Worm (Caenorhabditis elegans): ENCODE results near the gene dylt-3.

The dylt-3 gene

ce11 chrII:8157991-8158390, 23.5 kb upstream of the dylt-3 start, which contains the start of gene pch-2 (continued):
- TF ChIP-seq aptf-3 (GFP tag; IDR thresholded peaks at IDR 0.05) (no peak), somi-1 (GFP tag; optimal IDR thresholded peaks at IDR 0.05) (no peak), pha-4 (tag; optimal IDR thresholded peaks at IDR 0.05) (no peak), mes-4 (tag; optimal IDR thresholded peaks at IDR 0.05) (no peak), rec-8 (tag; optimal IDR thresholded peaks at IDR 0.05) (no peak), B0019.2 (GFP tag; conservative IDR thresholded peaks at IDR 0.05) (no peak), ceh-79 (tag; optimal IDR thresholded peaks at IDR 0.05) (no peak), ztf-25 (GFP tag; IDR thresholded peaks at IDR 0.05) (no peak), F52B5.7 (tag; optimal IDR thresholded peaks at IDR 0.05) (no peak), F57A8.1 (GFP tag; optimal IDR thresholded peaks at IDR 0.05) (no peak), lag-1 (GFP tag; IDR thresholded peaks at IDR 0.05) (no peak), mcd-1 (GFP tag; IDR thresholded peaks at IDR 0.05) (no peak), madf-10 (tag; optimal IDR thresholded peaks at IDR 0.05) (no peak), madf-8 (GFP tag; conservative IDR thresholded peaks at IDR 0.05) (peak; percentile 54; the same call in 1 of the 2 replicates), snpc-1.3 (tag; optimal IDR thresholded peaks at IDR 0.05; ENCODE audit: insufficient read depth) (peak; percentile 11), lin-35 (GFP tag; optimal IDR thresholded peaks at IDR 0.05) (peak in 1 of 3 experiments; percentile 14), hsf-1 (GFP tag; IDR thresholded peaks at IDR 0.05) (no peak), sdz-38 (tag; optimal IDR thresholded peaks at IDR 0.05) (no peak), F57C9.4 (tag; optimal IDR thresholded peaks at IDR 0.05) (no peak), fkh-3 (tag; optimal IDR thresholded peaks at IDR 0.05) (no peak), tlf-1 (GFP tag; optimal IDR thresholded peaks at IDR 0.05) (no peak), nfya-2 (GFP tag; IDR thresholded peaks at IDR 0.05) (no peak), cebp-2 (GFP tag; IDR thresholded peaks at IDR 0.05) (no peak), nhr-90 (tag; optimal IDR thresholded peaks at IDR 0.05) (no peak), ekl-4 (GFP tag; IDR thresholded peaks at IDR 0.05) (no peak), him-1 (tag; optimal IDR thresholded peaks at IDR 0.05) (no peak), efl-1 (GFP tag; optimal IDR thresholded peaks at IDR 0.05) (peak; percentile 83), repo-1 (tag; optimal IDR thresholded peaks at IDR 0.05) (no peak), bed-2 (GFP tag; IDR thresholded peaks at IDR 0.05) (no peak), xnd-1 (tag; optimal IDR thresholded peaks at IDR 0.05) (peak; percentile 13), madf-6 (GFP tag; IDR thresholded peaks at IDR 0.05) (peak; percentile 79), attf-6 (GFP tag; IDR thresholded peaks at IDR 0.05) (no peak), tbp1 (GFP tag; optimal IDR thresholded peaks at IDR 0.05) (no peak), ztf-18 (tag; optimal IDR thresholded peaks at IDR 0.05) (peak; percentile 92), cebp-1 (GFP tag; IDR thresholded peaks at IDR 0.05) (no peak), cebp-1 (tag; optimal IDR thresholded peaks at IDR 0.05) (no peak), hrde-1 (tag; optimal IDR thresholded peaks at IDR 0.05; ENCODE audit: borderline replicate concordance) (no peak), lsl-1 (GFP tag; optimal IDR thresholded peaks at IDR 0.05) (peak; percentile 51), ceh-91 (GFP tag; IDR thresholded peaks at IDR 0.05) (peak; percentile 15; the same call in 1 of the 2 replicates), K11D2.4 (GFP tag; IDR thresholded peaks at IDR 0.05) (no peak), rpc-1 (optimal IDR thresholded peaks at IDR 0.05) (no peak), rpc-1 (tag; optimal IDR thresholded peaks at IDR 0.05) (no peak), F49E8.2 (tag; optimal IDR thresholded peaks at IDR 0.05; ENCODE audit: insufficient read depth) (no peak), nhr-179 (tag; optimal IDR thresholded peaks at IDR 0.05) (no peak), chd-7 (tag; optimal IDR thresholded peaks at IDR 0.05) (no peak), mel-28 (tag; optimal IDR thresholded peaks at IDR 0.05; ENCODE audit: borderline replicate concordance) (no peak)

Measured in whole organism, young adult.